Worm (Caenorhabditis elegans) whole organism, L4 larva: ENCODE results near the gene T04F3.1.
A peak's percentile ranks its signal among the peaks of the same experiment; 100 is the strongest.

ENCODE experiments used
- F37D6.2 ChIP-seq: sonication (generic microtip); optimal IDR thresholded peaks from 2 replicates; lab custom pipeline; 2016; ENCODE audit warnings: mild to moderate bottlenecking, missing genetic modification characterization, missing compliant biosample characterization
- F44E2.7 ChIP-seq: fragments of 200-800 bp; sonication (Bioruptor generic); IDR thresholded peaks from 2 replicates; pipeline ENCODE4 v2.1.2; 2022; ENCODE audit warnings: missing genetic modification characterization, missing compliant biosample characterization
- F49E8.2 ChIP-seq: sonication (generic microtip); optimal IDR thresholded peaks from 2 replicates; lab custom pipeline; 2016; ENCODE audit warnings: missing compliant biosample characterization, mild to moderate bottlenecking, missing genetic modification characterization, borderline replicate concordance
- T26A8.4 ChIP-seq: fragments of 200-800 bp; sonication (Bioruptor generic); IDR thresholded peaks from 2 replicates; pipeline ENCODE4 v1.3.6; 2022; ENCODE audit warnings: missing genetic modification characterization, missing compliant biosample characterization
- ZK337.2 ChIP-seq: fragments of 200-800 bp; sonication (Bioruptor generic); IDR thresholded peaks from 2 replicates; pipeline ENCODE4 v1.3.6; 2022; ENCODE audit warnings: missing genetic modification reagents, missing genetic modification characterization, missing compliant biosample characterization
- aly-2 ChIP-seq: sonication (generic microtip); optimal IDR thresholded peaks from 2 replicates; lab custom pipeline; 2018; ENCODE audit warnings: missing biosample characterization, missing genetic modification characterization
- ama-1 ChIP-seq: fragments of 150-350 bp; optimal IDR thresholded peaks from 2 replicates; lab custom pipeline; 2014; ENCODE audit warnings: inconsistent platforms, mixed read lengths
- arid-1 ChIP-seq: fragments of 200-800 bp; sonication (Bioruptor generic); conservative IDR thresholded peaks from 2 replicates; pipeline ENCODE4 v1.3.6; 2022; ENCODE audit warnings: missing genetic modification reagents, missing genetic modification characterization, missing compliant biosample characterization
- attf-4 ChIP-seq: sonication (generic microtip); optimal IDR thresholded peaks from 3 replicates; lab custom pipeline; 2017; ENCODE audit warnings: missing biosample characterization, missing genetic modification characterization
- ceh-20 ChIP-seq: fragments of 200-800 bp; sonication (Bioruptor generic); IDR thresholded peaks from 2 replicates; pipeline ENCODE4 v1.3.6; 2022; ENCODE audit warnings: missing genetic modification reagents, missing genetic modification characterization, missing compliant biosample characterization
- ceh-28 ChIP-seq: fragments of 150-350 bp; optimal IDR thresholded peaks from 2 replicates; lab custom pipeline; 2014; ENCODE audit warnings: missing biosample characterization, missing genetic modification reagents, missing genetic modification characterization
- ceh-32 ChIP-seq: sonication (generic microtip); optimal IDR thresholded peaks from 2 replicates; lab custom pipeline; 2016; ENCODE audit warnings: mild to moderate bottlenecking, missing genetic modification characterization, missing compliant biosample characterization; ENCODE audit not compliant: poor library complexity
- cey-2 ChIP-seq: sonication (generic microtip); optimal IDR thresholded peaks from 3 replicates; lab custom pipeline; 2017; ENCODE audit warnings: missing genetic modification characterization, mild to moderate bottlenecking, missing compliant biosample characterization, antibody characterized with exemption, borderline replicate concordance; ENCODE audit not compliant: insufficient read depth
- ctbp-1 ChIP-seq: fragments of 200-800 bp; sonication (Bioruptor generic); IDR thresholded peaks from 2 replicates; pipeline ENCODE4 v1.3.6; 2022; ENCODE audit warnings: missing genetic modification reagents, missing genetic modification characterization, missing compliant biosample characterization
- daf-16 ChIP-seq, 3 experiments: sonication (generic microtip); optimal IDR thresholded peaks; 2 replicates each; lab custom pipeline; 2016 to 2017; ENCODE audit warnings: missing genetic modification characterization in 3 of 3, missing genetic modification reagents in 3 of 3, mild to moderate bottlenecking in 2 of 3, missing compliant biosample characterization in 2 of 3, missing biosample characterization in 1 of 3, moderate library complexity in 1 of 3
- dmd-6 ChIP-seq: fragments of 200-800 bp; sonication (Bioruptor generic); IDR thresholded peaks from 2 replicates; pipeline ENCODE4 v1.3.6; 2022; ENCODE audit warnings: missing genetic modification reagents, missing genetic modification characterization, missing compliant biosample characterization
- fos-1 ChIP-seq: fragments of 150-350 bp; optimal IDR thresholded peaks from 2 replicates; lab custom pipeline; 2014; ENCODE audit warnings: missing biosample characterization, missing genetic modification characterization
- gei-8 ChIP-seq: fragments of 200-800 bp; sonication (Bioruptor generic); optimal IDR thresholded peaks from 2 replicates; lab custom pipeline; 2018; ENCODE audit warnings: mild to moderate bottlenecking, missing genetic modification characterization, missing compliant biosample characterization
- lim-7 ChIP-seq: fragments of 200-800 bp; sonication (Bioruptor generic); IDR thresholded peaks from 2 replicates; pipeline ENCODE4 v1.3.6; 2022; ENCODE audit warnings: missing genetic modification characterization, missing compliant biosample characterization
- lin-1 ChIP-seq: fragments of 200-800 bp; sonication (Bioruptor generic); IDR thresholded peaks from 2 replicates; pipeline ENCODE4 v1.3.6; 2022; ENCODE audit warnings: missing genetic modification reagents, missing genetic modification characterization, missing compliant biosample characterization
- lin-13 ChIP-seq: fragments of 150-350 bp; optimal IDR thresholded peaks from 2 replicates; lab custom pipeline; 2014; ENCODE audit warnings: missing biosample characterization, missing genetic modification reagents, missing genetic modification characterization
- lin-29 ChIP-seq: fragments of 200-800 bp; sonication (Bioruptor generic); IDR thresholded peaks from 2 replicates; pipeline ENCODE4 v1.3.6; 2022; ENCODE audit warnings: missing genetic modification reagents, missing genetic modification characterization, missing compliant biosample characterization
- lin-38 ChIP-seq: fragments of 200-800 bp; sonication (Bioruptor generic); IDR thresholded peaks from 2 replicates; pipeline ENCODE4 v1.3.6; 2022; ENCODE audit warnings: missing genetic modification reagents, missing genetic modification characterization, missing compliant biosample characterization
- lin-39 ChIP-seq: fragments of 150-350 bp; optimal IDR thresholded peaks from 2 replicates; lab custom pipeline; 2014; ENCODE audit warnings: missing biosample characterization, missing genetic modification reagents, missing genetic modification characterization
- lir-3 ChIP-seq: sonication (generic microtip); optimal IDR thresholded peaks from 2 replicates; lab custom pipeline; 2016; ENCODE audit warnings: mild to moderate bottlenecking, missing genetic modification characterization, missing compliant biosample characterization
- lsy-2 ChIP-seq, 2 experiments: fragments of 150-350 bp in 1 of 2; sonication (generic microtip) in 1 of 2; optimal IDR thresholded peaks; 2 replicates each; lab custom pipeline; 2014 to 2017; ENCODE audit warnings: missing biosample characterization in 2 of 2, missing genetic modification characterization in 2 of 2
- madf-9 ChIP-seq: fragments of 200-800 bp; sonication (Bioruptor generic); conservative IDR thresholded peaks from 2 replicates; pipeline ENCODE4 v1.3.6; 2022; ENCODE audit warnings: missing genetic modification reagents, missing genetic modification characterization, missing compliant biosample characterization
- mdl-1 ChIP-seq, 2 experiments: fragments of 150-350 bp in 1 of 2; sonication (generic microtip) in 1 of 2; optimal IDR thresholded peaks; 2 replicates each; lab custom pipeline; 2014 to 2017; ENCODE audit warnings: missing biosample characterization in 2 of 2, missing genetic modification characterization in 2 of 2
- nhr-10 ChIP-seq: fragments of 150-350 bp; optimal IDR thresholded peaks from 2 replicates; lab custom pipeline; 2014; ENCODE audit warnings: missing biosample characterization, missing genetic modification characterization
- nhr-111 ChIP-seq: fragments of 200-800 bp; sonication (Bioruptor generic); optimal IDR thresholded peaks from 2 replicates; lab custom pipeline; 2018; ENCODE audit warnings: mild to moderate bottlenecking, missing genetic modification characterization, missing compliant biosample characterization
- nhr-25 ChIP-seq: sonication (generic microtip); optimal IDR thresholded peaks from 2 replicates; lab custom pipeline; 2017; ENCODE audit warnings: missing genetic modification characterization, mild to moderate bottlenecking, missing compliant biosample characterization, antibody characterized with exemption, moderate library complexity, borderline replicate concordance; ENCODE audit not compliant: insufficient read depth
- nhr-48 ChIP-seq: sonication (generic microtip); optimal IDR thresholded peaks from 2 replicates; lab custom pipeline; 2016; ENCODE audit warnings: mild to moderate bottlenecking, missing genetic modification characterization, missing compliant biosample characterization
- nhr-76 ChIP-seq: fragments of 150-350 bp; optimal IDR thresholded peaks from 2 replicates; lab custom pipeline; 2014; ENCODE audit warnings: missing biosample characterization, missing genetic modification characterization
- nhr-77 ChIP-seq: fragments of 150-350 bp; optimal IDR thresholded peaks from 2 replicates; lab custom pipeline; 2014; ENCODE audit warnings: missing biosample characterization, missing genetic modification characterization
- pha-4 ChIP-seq, 2 experiments: fragments of 150-350 bp in 1 of 2; fragments of 200-800 bp in 1 of 2; sonication (Bioruptor generic) in 1 of 2; IDR thresholded peaks in 1 of 2; optimal IDR thresholded peaks in 1 of 2; 2 replicates each; pipeline versions ENCODE4 v1.3.6 to Lab custom; 2014 to 2022; ENCODE audit warnings: missing genetic modification characterization in 2 of 2, missing genetic modification reagents in 2 of 2, missing biosample characterization in 1 of 2, missing compliant biosample characterization in 1 of 2
- php-3 ChIP-seq: fragments of 200-800 bp; sonication (Bioruptor generic); IDR thresholded peaks from 2 replicates; pipeline ENCODE4 v1.3.6; 2022; ENCODE audit warnings: missing genetic modification reagents, missing genetic modification characterization, missing compliant biosample characterization
- rbr-2 ChIP-seq: sonication (generic microtip); optimal IDR thresholded peaks from 2 replicates; lab custom pipeline; 2016; ENCODE audit warnings: missing genotype, missing genetic modification characterization, missing compliant biosample characterization
- saeg-2 ChIP-seq: fragments of 200-800 bp; sonication (Bioruptor generic); IDR thresholded peaks from 2 replicates; pipeline ENCODE4 v1.3.6; 2022; ENCODE audit warnings: missing genetic modification reagents, missing genetic modification characterization, missing compliant biosample characterization
- sdz-12 ChIP-seq: fragments of 200-800 bp; sonication (Bioruptor generic); optimal IDR thresholded peaks from 2 replicates; lab custom pipeline; 2018; ENCODE audit warnings: mild to moderate bottlenecking, missing genetic modification characterization, missing compliant biosample characterization
- snpc-1.2 ChIP-seq: fragments of 200-800 bp; sonication (Bioruptor generic); IDR thresholded peaks from 2 replicates; pipeline ENCODE4 v1.3.6; 2022; ENCODE audit warnings: missing genetic modification reagents, missing genetic modification characterization, missing compliant biosample characterization
- snpc-4 ChIP-seq: fragments of 150-350 bp; optimal IDR thresholded peaks from 2 replicates; lab custom pipeline; 2014; ENCODE audit warnings: missing biosample characterization, missing genetic modification characterization
- spr-1 ChIP-seq: sonication (generic microtip); optimal IDR thresholded peaks from 2 replicates; lab custom pipeline; 2016; ENCODE audit warnings: mild to moderate bottlenecking, missing genetic modification characterization, missing compliant biosample characterization
- spr-3 ChIP-seq: fragments of 200-800 bp; sonication (Bioruptor generic); optimal IDR thresholded peaks from 2 replicates; lab custom pipeline; 2018; ENCODE audit warnings: mild to moderate bottlenecking, missing genetic modification characterization, missing compliant biosample characterization
- vab-7 ChIP-seq: fragments of 200-800 bp; sonication (Bioruptor generic); IDR thresholded peaks from 2 replicates; pipeline ENCODE4 v1.3.6; 2022; ENCODE audit warnings: missing genetic modification reagents, missing genetic modification characterization, missing compliant biosample characterization
- zag-1 ChIP-seq: fragments of 150-350 bp; optimal IDR thresholded peaks from 2 replicates; lab custom pipeline; 2014; ENCODE audit warnings: missing biosample characterization, missing genetic modification characterization
- zfp-2 ChIP-seq: sonication (generic microtip); optimal IDR thresholded peaks from 2 replicates; lab custom pipeline; 2016; ENCODE audit warnings: mild to moderate bottlenecking, missing genetic modification characterization, missing compliant biosample characterization
- zfp-3 ChIP-seq: fragments of 200-800 bp; sonication (Bioruptor generic); conservative IDR thresholded peaks from 2 replicates; pipeline ENCODE4 v1.3.6; 2022; ENCODE audit warnings: missing genetic modification reagents, missing genetic modification characterization, missing compliant biosample characterization
- zip-2 ChIP-seq: fragments of 150-350 bp; optimal IDR thresholded peaks from 2 replicates; lab custom pipeline; 2014; ENCODE audit warnings: missing biosample characterization, missing genetic modification characterization

The T04F3.1 gene

DNA sequence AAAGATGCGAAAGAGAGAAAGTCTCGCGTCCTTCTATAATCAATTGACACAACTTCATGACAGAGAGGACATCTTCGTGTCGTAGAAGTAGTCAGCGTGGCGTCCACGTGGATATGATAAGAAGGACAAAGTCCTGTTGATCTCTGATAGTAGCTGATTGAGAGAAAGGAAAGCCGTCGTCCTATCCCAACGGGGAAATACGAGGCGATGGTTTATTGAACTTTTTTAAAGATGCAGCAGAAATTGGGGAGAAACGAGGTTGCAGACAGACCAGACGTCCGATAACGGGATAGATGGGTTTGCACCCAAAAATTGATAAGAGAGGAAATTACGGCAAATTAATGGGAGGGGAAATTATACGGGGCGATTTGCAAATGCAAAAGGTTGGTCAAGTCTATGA lies 62.6 kb downstream of the T04F3.1 start (continued):
- no peak for TF ChIP-seq arid-1 (GFP tag; lab: Robert Waterston, UW)

DNA sequence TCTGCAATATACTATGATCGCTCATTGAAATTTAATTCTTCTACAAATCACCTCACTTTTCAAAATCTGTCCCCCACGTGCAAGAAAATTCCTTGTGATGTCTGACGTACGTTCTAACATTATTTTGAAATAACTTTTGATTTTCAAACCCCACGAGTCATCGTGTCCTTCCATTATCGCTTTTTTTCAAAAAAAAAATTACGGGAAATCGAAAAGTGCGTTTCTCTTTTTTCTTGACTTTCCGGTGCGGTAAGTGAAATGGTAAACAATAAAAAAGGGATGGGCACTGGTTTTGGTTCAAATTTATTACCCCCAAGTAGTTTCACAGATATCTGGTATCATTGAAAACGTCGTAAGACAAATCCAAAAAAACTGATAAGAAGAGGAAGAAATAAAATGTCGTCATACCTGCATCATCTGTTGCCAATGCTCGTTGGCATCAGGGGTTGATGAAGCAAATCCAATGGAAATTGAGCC lies 63.7 kb downstream of the T04F3.1 start:
- TF ChIP-seq lin-38 = no peak
- TF ChIP-seq zip-2 (tag; lab: Kevin White, UChicago) = no peak
- no peak for TF ChIP-seq ZK337.2
- TF ChIP-seq lir-3 (tag; lab: Kevin White, UChicago) = no peak
- TF ChIP-seq nhr-76 = no peak
- no peak for TF ChIP-seq saeg-2 (GFP tag; lab: Robert Waterston, UW)
- no peak for TF ChIP-seq T26A8.4 (GFP tag; lab: Robert Waterston, UW)
- TF ChIP-seq dmd-6 (GFP tag; lab: Robert Waterston, UW) = peak; percentile 70
- TF ChIP-seq nhr-48 = peak; percentile 8
- no peak for TF ChIP-seq attf-4 (tag; lab: Kevin White, UChicago)
- no peak for TF ChIP-seq lin-29
- no peak for TF ChIP-seq lin-1
- no peak for TF ChIP-seq fos-1
- no peak for TF ChIP-seq ctbp-1 (GFP tag; lab: Robert Waterston, UW)
- TF ChIP-seq pha-4 (GFP tag; IDR thresholded peaks at IDR 0.05; lab: Robert Waterston, UW) = no peak
- no peak for TF ChIP-seq pha-4 (tag; optimal IDR thresholded peaks at IDR 0.05; lab: Kevin White, UChicago)
- TF ChIP-seq snpc-1.2 (GFP tag; lab: Robert Waterston, UW) = no peak
- no peak for TF ChIP-seq spr-3 (GFP tag; lab: Kevin White, UChicago)
- TF ChIP-seq zfp-3 = no peak
- TF ChIP-seq nhr-111 (GFP tag; lab: Kevin White, UChicago) = no peak
- TF ChIP-seq lin-39 (tag; lab: Kevin White, UChicago) = no peak
- TF ChIP-seq gei-8 = peak; percentile 55
- no peak for TF ChIP-seq lin-13 (GFP tag; lab: Kevin White, UChicago)
- TF ChIP-seq madf-9 (GFP tag; lab: Robert Waterston, UW) = no peak
- TF ChIP-seq mdl-1 (tag; optimal IDR thresholded peaks at IDR 0.05; lab: Kevin White, UChicago) = peak in 1 of 2 experiments; percentile 63
- no peak for TF ChIP-seq ama-1 (lab: Kevin White, UChicago)
- peak; percentile 33 for TF ChIP-seq nhr-25
- peak; percentile 66; the same call in 1 of the 2 replicates for TF ChIP-seq ceh-20 (GFP tag; lab: Robert Waterston, UW)
- peak in 1 of 2 experiments; percentile 48 for TF ChIP-seq lsy-2 (tag; optimal IDR thresholded peaks at IDR 0.05; lab: Kevin White, UChicago)
- TF ChIP-seq nhr-10 = no peak
- no peak for TF ChIP-seq snpc-4 (tag; lab: Kevin White, UChicago)
- TF ChIP-seq lim-7 = no peak
- no peak for TF ChIP-seq ceh-32 (tag; lab: Kevin White, UChicago)
- no peak for TF ChIP-seq ceh-28 (tag; lab: Kevin White, UChicago)
- TF ChIP-seq zfp-2 (tag; lab: Kevin White, UChicago) = no peak
- no peak for TF ChIP-seq daf-16 (GFP tag; optimal IDR thresholded peaks at IDR 0.05; lab: Kevin White, UChicago)
- no peak for TF ChIP-seq daf-16 (tag; optimal IDR thresholded peaks at IDR 0.05; lab: Kevin White, UChicago)
- no peak for TF ChIP-seq F44E2.7 (GFP tag; lab: Robert Waterston, UW)
- TF ChIP-seq vab-7 (GFP tag; lab: Robert Waterston, UW) = no peak
- TF ChIP-seq sdz-12 (GFP tag; lab: Kevin White, UChicago) = no peak
- peak; percentile 37 for TF ChIP-seq cey-2 (tag; lab: Kevin White, UChicago)
- no peak for TF ChIP-seq spr-1
- no peak for TF ChIP-seq aly-2 (tag; lab: Kevin White, UChicago)
- no peak for TF ChIP-seq F49E8.2 (tag; lab: Kevin White, UChicago)
- no peak for TF ChIP-seq rbr-2 (tag; lab: Kevin White, UChicago)
- no peak for TF ChIP-seq php-3 (GFP tag; lab: Robert Waterston, UW)
- no peak for TF ChIP-seq zag-1
- no peak for TF ChIP-seq F37D6.2 (tag; lab: Kevin White, UChicago)
- no peak for TF ChIP-seq nhr-77 (tag; lab: Kevin White, UChicago)
